Worm (Caenorhabditis elegans) whole organism, L2 larva: ENCODE data around the gene Y38E10A.34.

ENCODE experiments used
- C34F6.9 ChIP-seq: fragments of 150-350 bp; optimal IDR thresholded peaks from 2 replicates; lab custom pipeline; 2014; ENCODE audit warnings: missing biosample characterization, missing genetic modification characterization
- F13H6.1 ChIP-seq: sonication (generic microtip); optimal IDR thresholded peaks from 2 replicates; lab custom pipeline; 2016; ENCODE audit warnings: missing genetic modification characterization, missing compliant biosample characterization
- Y55F3AM.14 ChIP-seq: fragments of 200-800 bp; sonication (Bioruptor generic); optimal IDR thresholded peaks from 2 replicates; lab custom pipeline; 2018; ENCODE audit warnings: mild to moderate bottlenecking, missing genetic modification characterization, missing compliant biosample characterization
- alr-1 ChIP-seq: fragments of 150-350 bp; optimal IDR thresholded peaks from 2 replicates; lab custom pipeline; 2014; ENCODE audit warnings: missing biosample characterization, missing genetic modification characterization
- aly-2 ChIP-seq: fragments of 150-350 bp; optimal IDR thresholded peaks from 2 replicates; lab custom pipeline; 2014; ENCODE audit warnings: missing biosample characterization, missing genetic modification characterization
- blmp-1 ChIP-seq: sonication (generic microtip); optimal IDR thresholded peaks from 2 replicates; lab custom pipeline; 2017; ENCODE audit warnings: missing genetic modification characterization, mild to moderate bottlenecking, missing compliant biosample characterization, antibody characterized with exemption, moderate library complexity; ENCODE audit not compliant: insufficient read depth
- ceh-82 ChIP-seq: fragments of 150-350 bp; optimal IDR thresholded peaks from 2 replicates; lab custom pipeline; 2014; ENCODE audit warnings: missing biosample characterization, missing genetic modification characterization
- dmd-4 ChIP-seq: sonication (generic microtip); optimal IDR thresholded peaks from 2 replicates; lab custom pipeline; 2017; ENCODE audit warnings: missing biosample characterization, missing genetic modification characterization
- egl-27 ChIP-seq: sonication (generic microtip); optimal IDR thresholded peaks from 3 replicates; lab custom pipeline; 2017; ENCODE audit warnings: missing biosample characterization, missing genetic modification reagents, missing genetic modification characterization
- elt-3 ChIP-seq: sonication (generic microtip); optimal IDR thresholded peaks from 2 replicates; lab custom pipeline; 2017; ENCODE audit warnings: missing biosample characterization, missing genetic modification characterization
- fos-1 ChIP-seq: fragments of 150-350 bp; optimal IDR thresholded peaks from 2 replicates; lab custom pipeline; 2014; ENCODE audit warnings: missing biosample characterization, missing genetic modification characterization
- lin-39 ChIP-seq: fragments of 150-350 bp; optimal IDR thresholded peaks from 2 replicates; lab custom pipeline; 2014; ENCODE audit warnings: missing biosample characterization, missing genetic modification reagents, missing genetic modification characterization
- lsy-2 ChIP-seq, 2 experiments: fragments of 150-350 bp in 1 of 2; sonication (generic microtip) in 1 of 2; optimal IDR thresholded peaks; 2 replicates each; lab custom pipeline; 2014 to 2017; ENCODE audit warnings: missing biosample characterization in 2 of 2, missing genetic modification characterization in 2 of 2
- mbf-1 ChIP-seq: sonication (generic microtip); optimal IDR thresholded peaks from 2 replicates; lab custom pipeline; 2017; ENCODE audit warnings: missing biosample characterization, missing genetic modification characterization
- mdl-1 ChIP-seq, 2 experiments: fragments of 150-350 bp in 1 of 2; sonication (generic microtip) in 1 of 2; optimal IDR thresholded peaks; 2 replicates each; lab custom pipeline; 2017; ENCODE audit warnings: missing biosample characterization in 2 of 2, missing genetic modification characterization in 2 of 2
- nhr-12 ChIP-seq: fragments of 150-350 bp; optimal IDR thresholded peaks from 2 replicates; lab custom pipeline; 2014; ENCODE audit warnings: missing biosample characterization, missing genetic modification characterization
- nhr-129 ChIP-seq: fragments of 150-350 bp; optimal IDR thresholded peaks from 2 replicates; lab custom pipeline; 2014; ENCODE audit warnings: missing biosample characterization, missing genetic modification characterization
- nhr-21 ChIP-seq: fragments of 150-350 bp; optimal IDR thresholded peaks from 2 replicates; lab custom pipeline; 2014; ENCODE audit warnings: missing biosample characterization, missing genetic modification characterization
- nhr-23 ChIP-seq: fragments of 150-350 bp; optimal IDR thresholded peaks from 2 replicates; lab custom pipeline; 2014; ENCODE audit warnings: missing biosample characterization, missing genetic modification reagents, missing genetic modification characterization
- nhr-25 ChIP-seq: fragments of 150-350 bp; sonication (generic microtip); optimal IDR thresholded peaks from 3 replicates; lab custom pipeline; 2014; ENCODE audit warnings: missing biosample characterization, missing genetic modification characterization
- nhr-6 ChIP-seq: fragments of 150-350 bp; optimal IDR thresholded peaks from 2 replicates; lab custom pipeline; 2014; ENCODE audit warnings: missing biosample characterization, missing genetic modification characterization
- sem-4 ChIP-seq: fragments of 150-350 bp; optimal IDR thresholded peaks from 2 replicates; lab custom pipeline; 2014; ENCODE audit warnings: missing biosample characterization, missing genetic modification reagents, missing genetic modification characterization
- skn-1 ChIP-seq: sonication (generic microtip); optimal IDR thresholded peaks from 2 replicates; lab custom pipeline; 2017; ENCODE audit warnings: missing biosample characterization, missing genetic modification characterization
- sma-3 ChIP-seq: sonication (generic microtip); optimal IDR thresholded peaks from 2 replicates; lab custom pipeline; 2016; ENCODE audit warnings: missing genetic modification reagents, missing genetic modification characterization, missing compliant biosample characterization
- sma-9 ChIP-seq, 2 experiments: fragments of 150-350 bp in 1 of 2; sonication (generic microtip) in 1 of 2; optimal IDR thresholded peaks; 2 replicates each; lab custom pipeline; 2014 to 2016; ENCODE audit warnings: missing genetic modification characterization in 2 of 2, mild to moderate bottlenecking in 1 of 2, missing biosample characterization in 1 of 2, missing compliant biosample characterization in 1 of 2, missing genetic modification reagents in 1 of 2, moderate library complexity in 1 of 2
- snpc-4 ChIP-seq: fragments of 150-350 bp; optimal IDR thresholded peaks from 2 replicates; lab custom pipeline; 2014; ENCODE audit warnings: missing biosample characterization, missing genetic modification characterization
- unc-39 ChIP-seq: fragments of 150-350 bp; optimal IDR thresholded peaks from 2 replicates; lab custom pipeline; 2014; ENCODE audit warnings: missing biosample characterization, missing genetic modification characterization
- unc-55 ChIP-seq: fragments of 150-350 bp; sonication (generic microtip); optimal IDR thresholded peaks from 3 replicates; lab custom pipeline; 2014; ENCODE audit warnings: missing biosample characterization, missing genetic modification reagents, missing genetic modification characterization
- unc-62 ChIP-seq: fragments of 150-350 bp; optimal IDR thresholded peaks from 2 replicates; lab custom pipeline; 2014; ENCODE audit warnings: missing biosample characterization, missing genetic modification reagents, missing genetic modification characterization
- zag-1 ChIP-seq: fragments of 150-350 bp; optimal IDR thresholded peaks from 2 replicates; lab custom pipeline; 2014; ENCODE audit warnings: missing biosample characterization, missing genetic modification characterization
- ztf-1 ChIP-seq: fragments of 200-800 bp; sonication (Bioruptor generic); conservative IDR thresholded peaks from 2 replicates; pipeline ENCODE4 v1.3.6; 2022; ENCODE audit warnings: missing genetic modification characterization, missing compliant biosample characterization
- ztf-11 ChIP-seq: sonication (generic microtip); optimal IDR thresholded peaks from 2 replicates; lab custom pipeline; 2017; ENCODE audit warnings: missing biosample characterization, missing genetic modification characterization

Gene Y38E10A.34

ce11 chrII:12655816-12656215 is 24.8 kb downstream of the Y38E10A.34 start:
- TF ChIP-seq nhr-12 (tag; lab: Kevin White, UChicago) (no peak), aly-2 (tag; lab: Kevin White, UChicago) (no peak), egl-27 (tag; lab: Kevin White, UChicago) (no peak)

- TF ChIP-seq unc-39 (no peak), blmp-1 (tag; lab: Kevin White, UChicago) (no peak), skn-1 (tag; lab: Kevin White, UChicago) (no peak), dmd-4 (no peak), snpc-4 (tag; lab: Kevin White, UChicago) (no peak), Y55F3AM.14 (GFP tag; lab: Kevin White, UChicago) (no peak), nhr-21 (tag; lab: Kevin White, UChicago) (no peak), nhr-6 (tag; lab: Kevin White, UChicago) (no peak), ztf-1 (GFP tag; lab: Robert Waterston, UW) (no peak), ztf-11 (tag; lab: Kevin White, UChicago) (no peak), lin-39 (tag; lab: Kevin White, UChicago) (no peak), nhr-129 (tag; lab: Kevin White, UChicago) (no peak), mdl-1 (tag; optimal IDR thresholded peaks at IDR 0.05; lab: Kevin White, UChicago) (no peak), sem-4 (tag; lab: Kevin White, UChicago) (no peak), lsy-2 (tag; optimal IDR thresholded peaks at IDR 0.05; lab: Kevin White, UChicago) (no peak)
- TF ChIP-seq, all 48 proteins: peak for 0
Observed at ce11 chrII:12657620-12658019, 26.6 kb downstream of the Y38E10A.34 start.

ce11 chrII:12658409-12658808 is 27.4 kb downstream of the Y38E10A.34 start:
- TF ChIP-seq ztf-1 (GFP tag; lab: Robert Waterston, UW) (no peak), ztf-11 (tag; lab: Kevin White, UChicago) (no peak), egl-27 (tag; lab: Kevin White, UChicago) (no peak), elt-3 (tag; lab: Kevin White, UChicago) (no peak), snpc-4 (tag; lab: Kevin White, UChicago) (peak; percentile 14), nhr-25 (tag; lab: Kevin White, UChicago) (no peak), fos-1 (tag; lab: Kevin White, UChicago) (no peak), nhr-23 (no peak), mbf-1 (tag; lab: Kevin White, UChicago) (no peak), sma-3 (GFP tag; lab: Kevin White, UChicago) (no peak), nhr-129 (tag; lab: Kevin White, UChicago) (peak; percentile 3), skn-1 (tag; lab: Kevin White, UChicago) (no peak), unc-62 (no peak)
- TF ChIP-seq, all 48 proteins: peak for 2

ce11 chrII:12659676-12660371 is 28.8 kb downstream of the Y38E10A.34 start:
- TF ChIP-seq zag-1 (no peak), sma-9 (GFP tag; optimal IDR thresholded peaks at IDR 0.05; lab: Kevin White, UChicago) (peak; percentile 56), sma-9 (tag; optimal IDR thresholded peaks at IDR 0.05; lab: Kevin White, UChicago) (no peak), sem-4 (tag; lab: Kevin White, UChicago) (peak; percentile 69), F13H6.1 (tag; lab: Kevin White, UChicago) (peak; percentile 49), mdl-1 (tag; optimal IDR thresholded peaks at IDR 0.05; lab: Kevin White, UChicago) (peak in 1 of 2 experiments; percentile 16), nhr-129 (tag; lab: Kevin White, UChicago) (peak; percentile 35), C34F6.9 (tag; lab: Kevin White, UChicago) (peak; percentile 59), unc-55 (peak; percentile 45), ceh-82 (no peak), lsy-2 (tag; optimal IDR thresholded peaks at IDR 0.05; lab: Kevin White, UChicago) (peak in 1 of 2 experiments; percentile 48), fos-1 (tag; lab: Kevin White, UChicago) (no peak), nhr-23 (no peak)
- TF ChIP-seq, all 48 proteins: peak for 8

- TF ChIP-seq zag-1 (peak; percentile 47), unc-55 (peak; percentile 27), alr-1 (no peak), lsy-2 (tag; optimal IDR thresholded peaks at IDR 0.05; lab: Kevin White, UChicago) (peak in 1 of 2 experiments; percentile 43)
Observed at ce11 chrII:12661930-12662329, 30.9 kb downstream of the Y38E10A.34 start.
